Worm (Caenorhabditis elegans) whole organism, L2 larva: Measurements from ENCODE around the gene srh-111.

Source experiments
- Y55F3AM.14 ChIP-seq: fragments of 200-800 bp; sonication (Bioruptor generic); optimal IDR thresholded peaks from 2 replicates; lab custom pipeline; 2018; ENCODE audit warnings: mild to moderate bottlenecking, missing genetic modification characterization, missing compliant biosample characterization
- ceh-82 ChIP-seq: fragments of 150-350 bp; optimal IDR thresholded peaks from 2 replicates; lab custom pipeline; 2014; ENCODE audit warnings: missing biosample characterization, missing genetic modification characterization
- lin-11 ChIP-seq: fragments of 150-350 bp; sonication (generic microtip); optimal IDR thresholded peaks from 2 replicates; lab custom pipeline; 2014; ENCODE audit warnings: missing biosample characterization, missing genetic modification characterization, inconsistent platforms, mixed read lengths
- nhr-11 ChIP-seq: fragments of 150-350 bp; optimal IDR thresholded peaks from 2 replicates; lab custom pipeline; 2014; ENCODE audit warnings: missing biosample characterization, missing genetic modification characterization
- nhr-12 ChIP-seq: fragments of 150-350 bp; optimal IDR thresholded peaks from 2 replicates; lab custom pipeline; 2014; ENCODE audit warnings: missing biosample characterization, missing genetic modification characterization
- nhr-77 ChIP-seq: fragments of 150-350 bp; optimal IDR thresholded peaks from 2 replicates; lab custom pipeline; 2014; ENCODE audit warnings: missing biosample characterization, missing genetic modification characterization
- skn-1 ChIP-seq: sonication (generic microtip); optimal IDR thresholded peaks from 2 replicates; lab custom pipeline; 2017; ENCODE audit warnings: missing biosample characterization, missing genetic modification characterization
- snpc-4 ChIP-seq: fragments of 150-350 bp; optimal IDR thresholded peaks from 2 replicates; lab custom pipeline; 2014; ENCODE audit warnings: missing biosample characterization, missing genetic modification characterization
- ztf-4 ChIP-seq: fragments of 150-350 bp; optimal IDR thresholded peaks from 2 replicates; lab custom pipeline; 2014; ENCODE audit warnings: missing biosample characterization, missing genetic modification characterization

ce11 chrV:17513831-17514230, 28.9 kb upstream of the srh-111 start:
- TF ChIP-seq Y55F3AM.14 (GFP tag; lab: Kevin White, UChicago), result no peak
- no peak for TF ChIP-seq lin-11 (tag; lab: Kevin White, UChicago)
- no peak for TF ChIP-seq nhr-11 (tag; lab: Kevin White, UChicago)
- TF ChIP-seq nhr-77 (tag; lab: Kevin White, UChicago), result no peak
- no peak for TF ChIP-seq ceh-82 (tag; lab: Kevin White, UChicago)
- no peak for TF ChIP-seq ztf-4
- TF ChIP-seq nhr-12 (tag; lab: Kevin White, UChicago), result no peak
- TF ChIP-seq snpc-4 (tag; lab: Kevin White, UChicago), result no peak
- TF ChIP-seq skn-1 (tag; lab: Kevin White, UChicago), result no peak
